Fruit fly (Drosophila melanogaster): ENCODE data around the gene Hsp67Bc.

The Hsp67Bc gene

DNA sequence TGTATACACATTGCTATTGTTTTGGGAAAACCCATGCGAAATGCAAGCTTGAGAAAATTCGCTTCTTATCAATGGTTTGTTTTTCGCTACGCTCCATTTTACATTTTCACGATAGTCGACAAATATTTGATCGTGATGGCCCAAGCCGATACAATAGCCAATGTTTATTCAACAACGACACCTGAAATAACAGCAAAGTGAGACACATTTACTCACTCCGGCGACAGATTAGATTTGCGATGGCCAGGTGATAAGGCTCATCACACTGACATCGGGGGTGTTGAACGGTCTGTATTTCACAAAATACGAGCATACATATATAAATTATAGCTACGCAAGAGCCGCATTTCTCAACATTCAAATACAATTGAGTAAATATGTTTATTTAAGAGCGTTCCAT is 24.9 kb upstream of the Hsp67Bc start (continued):
- no peak for TF ChIP-seq dati (GFP tag; IDR thresholded peaks at IDR 0.05)
- TF ChIP-seq CG5180 (GFP tag; optimal IDR thresholded peaks at IDR 0.05) = peak; percentile 69
- peak; percentile 51 for TF ChIP-seq PHDP (tag; optimal IDR thresholded peaks at IDR 0.05)
- TF ChIP-seq lmd (GFP tag; IDR thresholded peaks at IDR 0.05) = no peak
- TF ChIP-seq Asciz (GFP tag; optimal IDR thresholded peaks at IDR 0.05) = peak; percentile 85
- TF ChIP-seq CG6654 (GFP tag; optimal IDR thresholded peaks at IDR 0.05) = no peak
- TF ChIP-seq Fer1 (GFP tag; optimal IDR thresholded peaks at IDR 0.05) = peak; percentile 93
- TF ChIP-seq pho (GFP tag; optimal IDR thresholded peaks at IDR 0.05) = peak; percentile 43
- TF ChIP-seq CG12104 (GFP tag; optimal IDR thresholded peaks at IDR 0.05) = peak; percentile 62
- peak; percentile 4 for TF ChIP-seq CG17912 (GFP tag; optimal IDR thresholded peaks at IDR 0.05)
- no peak for TF ChIP-seq insv (GFP tag; optimal IDR thresholded peaks at IDR 0.05)
- peak; percentile 87 for TF ChIP-seq Hmr (GFP tag; optimal IDR thresholded peaks at IDR 0.05)
- TF ChIP-seq vvl (GFP tag; IDR thresholded peaks at IDR 0.05) = no peak
- peak; percentile 84 for TF ChIP-seq eyg (GFP tag; optimal IDR thresholded peaks at IDR 0.05)
- peak; percentile 64; the same call in 1 of the 2 replicates for TF ChIP-seq cas (GFP tag; IDR thresholded peaks at IDR 0.05)
- peak; percentile 38 for TF ChIP-seq ems (GFP tag; optimal IDR thresholded peaks at IDR 0.05)
- peak; percentile 20 for TF ChIP-seq CG12744 (GFP tag; optimal IDR thresholded peaks at IDR 0.05)
- no peak for TF ChIP-seq MESR4 (GFP tag; optimal IDR thresholded peaks at IDR 0.05)
- TF ChIP-seq CG12155 (GFP tag; optimal IDR thresholded peaks at IDR 0.05) = no peak
- no peak for TF ChIP-seq CG4282 (GFP tag; optimal IDR thresholded peaks at IDR 0.05)
- peak; percentile 1 for TF ChIP-seq Sox102F (GFP tag; optimal IDR thresholded peaks at IDR 0.05)
- TF ChIP-seq CG9609 (GFP tag; optimal IDR thresholded peaks at IDR 0.05) = no peak
- peak; percentile 11 for TF ChIP-seq CG2116 (GFP tag; optimal IDR thresholded peaks at IDR 0.05)
- TF ChIP-seq CG15479 (GFP tag; optimal IDR thresholded peaks at IDR 0.05) = peak; percentile 12
- TF ChIP-seq CG10543 (GFP tag; optimal IDR thresholded peaks at IDR 0.05) = peak; percentile 25
- TF ChIP-seq Meics (GFP tag; optimal IDR thresholded peaks at IDR 0.05) = peak; percentile 90
- TF ChIP-seq CG4424 (GFP tag; optimal IDR thresholded peaks at IDR 0.05) = peak; percentile 24
- peak; percentile 84 for TF ChIP-seq CG13296 (GFP tag; optimal IDR thresholded peaks at IDR 0.05)
- no peak for TF ChIP-seq Hr78 (GFP tag; optimal IDR thresholded peaks at IDR 0.05)
- 0 out of 3 replicates have a peak, but pooled peaks have one; percentile 53 for TF ChIP-seq z (GFP tag; IDR thresholded peaks at IDR 0.05)
- TF ChIP-seq NC2β (GFP tag; optimal IDR thresholded peaks at IDR 0.05) = peak; percentile 9
- TF ChIP-seq CG3726 (GFP tag; IDR thresholded peaks at IDR 0.05) = peak; percentile 5; the same call in 1 of the 3 replicates
- no peak for TF ChIP-seq Ets97D (GFP tag; optimal IDR thresholded peaks at IDR 0.05)
- TF ChIP-seq kay (GFP tag; optimal IDR thresholded peaks at IDR 0.05) = peak; percentile 12
- TF ChIP-seq CG9817 (tag; optimal IDR thresholded peaks at IDR 0.05) = peak; percentile 35
- 0 out of 2 replicates have a peak, but pooled peaks have one; percentile 28 for TF ChIP-seq wdn (GFP tag; IDR thresholded peaks at IDR 0.05)
- no peak for TF ChIP-seq sna (GFP tag; IDR thresholded peaks at IDR 0.05; ENCODE audit: partially characterized antibody)
- TF ChIP-seq Dbx (GFP tag; IDR thresholded peaks at IDR 0.05) = peak; percentile 83; the same call in 2 of the 3 replicates
- peak; percentile 82 for TF ChIP-seq caup (GFP tag; optimal IDR thresholded peaks at IDR 0.05; ENCODE audit: severe bottlenecking)
- TF ChIP-seq row (GFP tag; IDR thresholded peaks at IDR 0.05) = no peak
- TF ChIP-seq GATAe (GFP tag; conservative IDR thresholded peaks at IDR 0.05) = peak; percentile 23; the same call in 1 of the 2 replicates
- peak; percentile 5; the same call in 1 of the 3 replicates for TF ChIP-seq dysf (GFP tag; IDR thresholded peaks at IDR 0.05)
- TF ChIP-seq pzg (GFP tag; optimal IDR thresholded peaks at IDR 0.05) = peak; percentile 18
- TF ChIP-seq seq (GFP tag; IDR thresholded peaks at IDR 0.05) = peak; percentile 35; the same call in 1 of the 2 replicates
- no peak for TF ChIP-seq CG1603 (tag; optimal IDR thresholded peaks at IDR 0.05)
- no peak for TF ChIP-seq ttk (GFP tag; IDR thresholded peaks at IDR 0.05)
- TF ChIP-seq unpg (GFP tag; optimal IDR thresholded peaks at IDR 0.05) = peak; percentile 45
- TF ChIP-seq Antp (GFP tag; optimal IDR thresholded peaks at IDR 0.05) = peak; percentile 28
- TF ChIP-seq otp (GFP tag; IDR thresholded peaks at IDR 0.05) = no peak
- no peak for TF ChIP-seq klu (GFP tag; IDR thresholded peaks at IDR 0.05)

Measured in whole organism, embryonic.